Fruit fly (Drosophila melanogaster) whole organism, wandering third instar larva: ENCODE results near the gene Hsp27.

Experiments used
- Abd-B ChIP-seq: fragments of >200 bp; optimal IDR thresholded peaks from 2 replicates; lab custom pipeline; 2017; ENCODE audit warnings: missing biosample characterization, missing genetic modification characterization
- CG32264 ChIP-seq: fragments of 200-800 bp; sonication (Bioruptor generic); optimal IDR thresholded peaks from 2 replicates; lab custom pipeline; 2016; ENCODE audit warnings: missing biosample characterization, missing genetic modification characterization
- Dif ChIP-seq: fragments of 200-275, 200-300 bp; sonication (Bioruptor generic); optimal IDR thresholded peaks from 2 replicates; lab custom pipeline; 2018; ENCODE audit warnings: missing biosample characterization, missing genetic modification characterization; ENCODE audit not compliant: partially characterized antibody
- GATAd ChIP-seq: sonication (Bioruptor generic); optimal IDR thresholded peaks from 2 replicates; lab custom pipeline; 2016; ENCODE audit warnings: missing biosample characterization, missing genetic modification characterization
- HLH106 ChIP-seq: fragments of 200-800 bp; optimal IDR thresholded peaks from 3 replicates; lab custom pipeline; 2019; ENCODE audit warnings: missing biosample characterization, mild to moderate bottlenecking, missing genetic modification characterization, moderate library complexity
- Hr78 ChIP-seq: fragments of >200 bp; optimal IDR thresholded peaks from 2 replicates; lab custom pipeline; 2017; ENCODE audit warnings: missing biosample characterization, missing genetic modification characterization
- Jra ChIP-seq: sonication (Bioruptor generic); optimal IDR thresholded peaks from 2 replicates; lab custom pipeline; 2016; ENCODE audit warnings: missing biosample characterization, missing genetic modification characterization
- Myc ChIP-seq: fragments of >200 bp; optimal IDR thresholded peaks from 2 replicates; lab custom pipeline; 2017
- N ChIP-seq: fragments of >200 bp; optimal IDR thresholded peaks from 2 replicates; lab custom pipeline; 2018; ENCODE audit warnings: missing biosample characterization, missing external identifiers, missing genetic modification characterization
- Rel ChIP-seq, 2 experiments: fragments of 200-800 bp; sonication (Bioruptor generic) in 1 of 2; optimal IDR thresholded peaks; 2 replicates in 1 of 2; 3 replicates in 1 of 2; lab custom pipeline; 2016 to 2019; ENCODE audit warnings: mild to moderate bottlenecking in 2 of 2, missing biosample characterization in 2 of 2, missing genetic modification characterization in 2 of 2, moderate library complexity in 1 of 2
- Vsx2 ChIP-seq: fragments of 200-300, 225-300 bp; sonication (Bioruptor generic); optimal IDR thresholded peaks from 2 replicates; lab custom pipeline; 2018; ENCODE audit warnings: missing biosample characterization, missing genetic modification characterization; ENCODE audit not compliant: partially characterized antibody
- br ChIP-seq: fragments of 200-800 bp; sonication (Bioruptor generic); optimal IDR thresholded peaks from 2 replicates; lab custom pipeline; 2016; ENCODE audit warnings: missing biosample characterization, missing genetic modification characterization
- brk ChIP-seq: fragments of 200-800 bp; sonication (Bioruptor generic); optimal IDR thresholded peaks from 2 replicates; lab custom pipeline; 2016; ENCODE audit warnings: missing biosample characterization, mild to moderate bottlenecking, missing genetic modification characterization
- dl ChIP-seq, 2 experiments: fragments of 175-275, 200-275 bp in 1 of 2; fragments of 200-275 bp in 1 of 2; sonication (Bioruptor generic); optimal IDR thresholded peaks; lab custom pipeline; 2018; ENCODE audit warnings: mild to moderate bottlenecking in 2 of 2, missing biosample characterization in 2 of 2, missing genetic modification characterization in 2 of 2, moderate library complexity in 2 of 2; ENCODE audit not compliant: partially characterized antibody in 2 of 2, insufficient read depth in 1 of 2
- ey ChIP-seq: fragments of 200-800 bp; sonication (Bioruptor generic); optimal IDR thresholded peaks from 2 replicates; lab custom pipeline; 2016; ENCODE audit warnings: missing biosample characterization, missing genetic modification characterization
- foxo ChIP-seq, 2 experiments: fragments of 200-800 bp; sonication (Bioruptor generic); optimal IDR thresholded peaks; 2 replicates in 1 of 2; 3 replicates in 1 of 2; lab custom pipeline; 2016 to 2017; ENCODE audit warnings: missing biosample characterization in 2 of 2, missing genetic modification characterization in 2 of 2
- fru ChIP-seq: fragments of 200-800 bp; sonication (Bioruptor generic); optimal IDR thresholded peaks from 3 replicates; lab custom pipeline; 2016; ENCODE audit warnings: missing biosample characterization, mild to moderate bottlenecking, missing genetic modification characterization
- h ChIP-seq: fragments of 200-800 bp; sonication (Bioruptor generic); optimal IDR thresholded peaks from 3 replicates; lab custom pipeline; 2016; ENCODE audit warnings: missing biosample characterization, mild to moderate bottlenecking, missing genetic modification characterization
- jim ChIP-seq: fragments of 175-275, 200-325 bp; sonication (Bioruptor generic); optimal IDR thresholded peaks from 2 replicates; lab custom pipeline; 2016; ENCODE audit warnings: missing biosample characterization, mild to moderate bottlenecking, missing genetic modification characterization
- lola ChIP-seq: fragments of >200 bp; optimal IDR thresholded peaks from 2 replicates; lab custom pipeline; 2017; ENCODE audit warnings: missing biosample characterization, missing genetic modification characterization
- sage ChIP-seq: fragments of 200-800 bp; sonication (Bioruptor generic); optimal IDR thresholded peaks from 2 replicates; lab custom pipeline; 2016; ENCODE audit warnings: missing biosample characterization, mild to moderate bottlenecking, missing genetic modification characterization
- sv ChIP-seq: fragments of 200-800 bp; sonication (Bioruptor generic); optimal IDR thresholded peaks from 3 replicates; lab custom pipeline; 2016; ENCODE audit warnings: missing biosample characterization, missing genetic modification characterization
- tai ChIP-seq: sonication (Bioruptor generic); optimal IDR thresholded peaks from 2 replicates; lab custom pipeline; 2016; ENCODE audit warnings: missing biosample characterization, missing genetic modification characterization
- woc ChIP-seq: sonication (Bioruptor generic); optimal IDR thresholded peaks from 2 replicates; lab custom pipeline; 2016; ENCODE audit warnings: missing biosample characterization, mild to moderate bottlenecking, missing genetic modification characterization

The Hsp27 gene

dm6 chr3L:9337942-9338468, 45.9 kb upstream of the Hsp27 start:
- TF ChIP-seq dl (GFP tag; optimal IDR thresholded peaks at IDR 0.05; lab: Kevin White, UChicago; ENCODE audit: insufficient read depth in 1 of 2, partially characterized antibody in 2 of 2) (peak in 1 of 2 experiments; percentile 40), Vsx2 (no peak)

DNA sequence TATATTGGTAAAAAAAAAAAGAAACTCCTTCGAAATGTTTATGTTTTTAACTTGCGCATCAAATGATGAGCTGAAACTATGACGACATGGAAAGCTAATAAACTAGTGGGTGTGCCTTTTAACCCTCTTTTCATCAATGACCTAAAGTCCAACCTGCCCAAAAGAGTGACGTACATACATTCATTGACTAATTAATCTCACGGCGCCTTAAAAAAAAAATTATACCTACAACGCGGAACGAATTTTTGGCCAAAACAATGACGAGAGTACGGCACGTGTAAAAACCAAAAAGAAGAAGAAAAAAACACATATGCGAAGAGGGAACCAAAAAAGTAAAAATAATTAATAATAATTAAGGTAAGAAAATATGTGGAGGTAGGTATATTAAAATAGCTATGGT, 45.4 kb upstream of the Hsp27 start, which contains the start of gene PGRP-LC:
TSS of gene PGRP-LC (plus strand) at position 301 of the 400 bp plus-strand sequence.
- TF ChIP-seq woc (GFP tag; lab: Kevin White, UChicago) (no peak), Jra (GFP tag; lab: Kevin White, UChicago) (no peak), N (GFP tag; lab: Kevin White, UChicago) (no peak), fru (no peak), Abd-B (GFP tag; lab: Kevin White, UChicago) (no peak), HLH106 (tag; lab: Kevin White, UChicago) (no peak), jim (GFP tag; lab: Kevin White, UChicago) (no peak), brk (GFP tag; lab: Kevin White, UChicago) (no peak), Hr78 (GFP tag; lab: Kevin White, UChicago) (no peak)

dm6 chr3L:9339021-9339420, 44.8 kb upstream of the Hsp27 start:
- TF ChIP-seq Vsx2 (no peak), dl (GFP tag; optimal IDR thresholded peaks at IDR 0.05; lab: Kevin White, UChicago; ENCODE audit: insufficient read depth in 1 of 2, partially characterized antibody in 2 of 2) (no peak), GATAd (GFP tag; lab: Kevin White, UChicago) (no peak)

DNA sequence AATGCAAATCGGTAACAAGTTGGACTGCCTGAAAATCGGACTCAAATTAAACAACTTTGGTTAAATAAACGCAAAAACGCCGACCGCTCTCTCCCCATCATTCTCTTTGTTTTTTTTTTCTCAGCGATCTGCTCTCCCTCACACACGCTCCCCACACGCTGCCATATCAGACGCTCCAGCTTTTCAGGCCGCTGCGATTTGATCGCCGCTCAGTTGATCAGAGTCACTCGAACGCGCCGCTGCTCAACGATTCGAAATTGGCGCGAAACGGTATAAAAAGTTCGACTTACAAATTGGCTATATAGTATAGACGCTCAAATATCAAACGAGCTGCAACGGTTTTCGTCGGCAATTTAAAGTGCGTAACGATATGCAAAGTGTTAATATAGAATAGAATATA, 43.6 kb upstream of the Hsp27 start:
- TF ChIP-seq sage (GFP tag; lab: Kevin White, UChicago) (no peak), h (GFP tag; lab: Kevin White, UChicago) (peak; percentile 3), dl (GFP tag; optimal IDR thresholded peaks at IDR 0.05; lab: Kevin White, UChicago; ENCODE audit: insufficient read depth in 1 of 2, partially characterized antibody in 2 of 2) (peak in 1 of 2 experiments; percentile 8), Dif (GFP tag; lab: Kevin White, UChicago) (peak; percentile 27), ey (GFP tag; lab: Kevin White, UChicago) (no peak), Rel (GFP tag; optimal IDR thresholded peaks at IDR 0.05; lab: Kevin White, UChicago) (no peak), Rel (tag; optimal IDR thresholded peaks at IDR 0.05; lab: Kevin White, UChicago) (peak; percentile 33), Vsx2 (peak; percentile 40)

DNA sequence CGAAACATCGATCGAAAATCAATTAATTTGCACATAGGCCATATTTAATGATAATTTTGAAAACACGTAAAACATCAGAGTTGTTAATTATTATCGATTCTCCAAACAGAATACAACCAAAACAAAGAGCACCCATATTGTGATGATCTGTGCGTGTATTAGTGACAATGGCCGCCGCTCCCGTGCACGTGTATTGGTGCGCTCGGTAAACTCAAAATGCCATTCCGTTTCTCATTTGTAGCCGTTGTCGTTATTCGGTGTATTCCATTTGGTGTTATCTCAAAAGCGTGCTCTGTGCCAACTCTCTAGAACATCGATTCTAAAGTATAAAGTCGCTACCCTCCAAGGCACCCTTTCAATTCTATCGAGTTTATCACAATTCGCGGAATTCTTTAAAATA, 43.0 kb upstream of the Hsp27 start:
- TF ChIP-seq Rel (GFP tag; optimal IDR thresholded peaks at IDR 0.05; lab: Kevin White, UChicago) (no peak), Rel (tag; optimal IDR thresholded peaks at IDR 0.05; lab: Kevin White, UChicago) (peak; percentile 51), sv (no peak), N (GFP tag; lab: Kevin White, UChicago) (peak; percentile 15)

DNA sequence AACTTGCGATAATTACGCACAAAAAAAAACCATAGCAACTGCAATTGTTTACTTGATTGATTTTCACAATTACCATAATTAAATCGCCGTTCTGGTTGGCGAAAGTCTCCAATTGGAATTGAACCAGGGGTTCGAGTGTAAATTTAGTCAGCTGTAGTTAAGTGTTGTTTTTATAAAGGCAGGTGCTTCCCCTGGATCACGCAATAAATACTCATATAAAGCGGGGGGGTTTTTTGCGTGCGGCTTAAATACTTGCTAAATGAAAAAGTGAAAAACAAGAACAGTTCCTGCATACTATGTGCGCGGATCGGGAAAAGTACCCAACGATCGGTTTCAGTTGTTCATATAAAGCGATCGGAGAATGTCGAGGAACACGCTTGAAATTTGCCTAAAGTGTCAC, 39.9 kb upstream of the Hsp27 start:
- no peak for TF ChIP-seq Rel (GFP tag; optimal IDR thresholded peaks at IDR 0.05; lab: Kevin White, UChicago)
- peak; percentile 96 for TF ChIP-seq Rel (tag; optimal IDR thresholded peaks at IDR 0.05; lab: Kevin White, UChicago)
- TF ChIP-seq lola (GFP tag; lab: Kevin White, UChicago): no peak
- no peak for TF ChIP-seq Abd-B (GFP tag; lab: Kevin White, UChicago)

DNA sequence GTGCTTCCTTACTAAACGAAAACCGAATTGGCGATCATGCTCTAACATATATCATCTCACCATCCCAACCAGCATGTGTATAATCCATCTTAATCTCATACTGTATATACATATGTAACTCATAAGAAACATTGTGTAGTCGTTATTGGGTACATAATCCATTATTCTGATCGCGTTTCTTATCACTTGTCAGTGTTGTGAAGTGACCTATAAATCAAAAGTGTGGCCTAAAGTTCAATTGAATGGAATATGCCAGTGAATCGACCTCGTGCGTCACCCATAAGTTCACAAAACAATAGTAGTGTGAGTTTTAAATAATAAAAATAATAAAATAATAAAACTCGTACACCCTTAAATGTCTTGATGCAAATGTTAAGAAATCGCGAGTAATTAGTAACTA, 38.7 kb upstream of the Hsp27 start:
- TF ChIP-seq Myc: no peak
- TF ChIP-seq foxo (GFP tag; optimal IDR thresholded peaks at IDR 0.05; lab: Kevin White, UChicago): no peak
- no peak for TF ChIP-seq Dif (GFP tag; lab: Kevin White, UChicago)
- no peak for TF ChIP-seq dl (GFP tag; optimal IDR thresholded peaks at IDR 0.05; lab: Kevin White, UChicago; ENCODE audit: insufficient read depth in 1 of 2, partially characterized antibody in 2 of 2)
- no peak for TF ChIP-seq CG32264 (GFP tag; lab: Kevin White, UChicago)
- no peak for TF ChIP-seq jim (GFP tag; lab: Kevin White, UChicago)
- TF ChIP-seq br (GFP tag; lab: Kevin White, UChicago): no peak
- no peak for TF ChIP-seq tai (GFP tag; lab: Kevin White, UChicago)
- TF ChIP-seq, all 38 proteins: peak for 0
